Fruit fly (Drosophila melanogaster): Measurements from ENCODE around the gene Wnt10.

The Wnt10 gene

DNA sequence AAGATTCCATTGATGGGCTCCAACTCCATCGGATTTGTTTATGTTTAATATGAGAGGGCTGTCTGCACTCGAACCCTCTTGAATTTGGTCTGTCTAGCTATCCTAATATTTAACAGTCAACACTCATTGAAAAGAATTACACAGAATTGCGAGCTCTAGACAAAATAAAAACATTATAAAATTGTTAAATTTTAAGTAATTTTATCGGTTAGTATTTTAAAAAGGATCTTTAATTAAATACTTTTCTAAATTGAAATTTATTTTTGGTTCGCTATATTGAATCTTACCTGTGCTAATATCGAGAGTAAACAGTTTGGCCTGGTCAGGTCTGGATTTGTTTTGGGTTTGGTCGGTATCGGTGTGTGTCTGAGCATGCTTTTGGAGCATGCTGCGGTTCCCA lies 38.4 kb downstream of the Wnt10 start (continued):
- TF ChIP-seq Doc2 (GFP tag; IDR thresholded peaks at IDR 0.05) (no peak), grau (tag; optimal IDR thresholded peaks at IDR 0.05) (peak; percentile 96), seq (GFP tag; IDR thresholded peaks at IDR 0.05) (peak; percentile 54; the same call in 1 of the 2 replicates), psq (GFP tag; optimal IDR thresholded peaks at IDR 0.05) (no peak), unc-4 (GFP tag; IDR thresholded peaks at IDR 0.05; ENCODE audit: partially characterized antibody) (no peak), CG3407 (GFP tag; optimal IDR thresholded peaks at IDR 0.05) (peak; percentile 16), ATbp (GFP tag; optimal IDR thresholded peaks at IDR 0.05) (peak; percentile 52), CG15696 (tag; optimal IDR thresholded peaks at IDR 0.05) (peak; percentile 61), ase (GFP tag; IDR thresholded peaks at IDR 0.05) (no peak; the same call in 2 of the 3 replicates), CG1647 (GFP tag; optimal IDR thresholded peaks at IDR 0.05) (peak; percentile 15), stwl (tag; optimal IDR thresholded peaks at IDR 0.05) (no peak), HLH4C (GFP tag; IDR thresholded peaks at IDR 0.05; ENCODE audit: partially characterized antibody) (no peak), CG13123 (GFP tag; optimal IDR thresholded peaks at IDR 0.05) (no peak), CG2116 (GFP tag; optimal IDR thresholded peaks at IDR 0.05) (peak; percentile 9), CG10654 (GFP tag; optimal IDR thresholded peaks at IDR 0.05) (peak; percentile 44), dysf (GFP tag; IDR thresholded peaks at IDR 0.05) (peak; percentile 87), Atf6 (GFP tag; IDR thresholded peaks at IDR 0.05) (peak; percentile 76), wdn (GFP tag; IDR thresholded peaks at IDR 0.05) (peak; percentile 68), CG3163 (GFP tag; optimal IDR thresholded peaks at IDR 0.05) (no peak), ro (GFP tag; IDR thresholded peaks at IDR 0.05) (peak; percentile 74), fd3F (GFP tag; optimal IDR thresholded peaks at IDR 0.05) (peak; percentile 82), gt (GFP tag; IDR thresholded peaks at IDR 0.05) (0 out of 2 replicates have a peak, but pooled peaks have one; percentile 44), CG12659 (GFP tag; optimal IDR thresholded peaks at IDR 0.05) (peak; percentile 64), H2.0 (GFP tag; IDR thresholded peaks at IDR 0.05) (peak; percentile 74), CG7357 (GFP tag; IDR thresholded peaks at IDR 0.05) (peak; percentile 54; the same call in 1 of the 3 replicates), Ada2b (GFP tag; IDR thresholded peaks at IDR 0.05) (peak; percentile 88)

DNA sequence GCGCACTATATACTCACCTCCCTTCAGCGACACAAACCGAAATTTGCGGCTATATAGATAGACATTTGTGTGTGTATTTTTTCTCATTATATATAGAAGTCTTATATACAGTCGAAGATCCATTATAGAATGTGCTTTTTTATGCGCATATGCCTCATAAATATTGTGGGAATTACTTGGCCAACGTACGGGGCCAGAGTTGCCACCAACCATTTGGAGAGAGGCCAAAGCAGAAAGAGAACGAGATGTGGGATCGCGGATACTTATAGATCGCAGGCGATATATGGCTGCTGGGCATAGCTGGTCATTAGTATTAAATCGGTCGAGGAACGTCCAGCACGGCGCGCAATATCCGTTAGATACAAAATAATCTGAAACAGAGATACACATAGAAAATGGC lies 41.7 kb downstream of the Wnt10 start, which contains the start of gene CG5177:
CG5177 (plus strand) TSS at position 305 of the 400 bp plus-strand sequence.
- TF ChIP-seq Six4 (GFP tag; optimal IDR thresholded peaks at IDR 0.05) (no peak), Med (GFP tag) (peak; percentile 41), CG10543 (GFP tag; optimal IDR thresholded peaks at IDR 0.05) (peak; percentile 61), CG14710 (tag; optimal IDR thresholded peaks at IDR 0.05) (no peak), stwl (tag; optimal IDR thresholded peaks at IDR 0.05) (peak; percentile 27), fu2 (GFP tag; optimal IDR thresholded peaks at IDR 0.05) (no peak), ab (GFP tag; optimal IDR thresholded peaks at IDR 0.05) (no peak), CG12769 (tag; optimal IDR thresholded peaks at IDR 0.05) (peak; percentile 13), sens (GFP tag) (peak; percentile 52), repo (GFP tag; optimal IDR thresholded peaks at IDR 0.05) (no peak), Ets97D (GFP tag; optimal IDR thresholded peaks at IDR 0.05) (no peak), CG11723 (GFP tag; optimal IDR thresholded peaks at IDR 0.05) (no peak), sd (tag; optimal IDR thresholded peaks at IDR 0.05) (peak; percentile 79), cg (GFP tag; optimal IDR thresholded peaks at IDR 0.05) (peak; percentile 20), CG6791 (GFP tag; IDR thresholded peaks at IDR 0.05; ENCODE audit: partially characterized antibody) (no peak), CG13775 (GFP tag; optimal IDR thresholded peaks at IDR 0.05) (no peak), zen2 (GFP tag; IDR thresholded peaks at IDR 0.05; ENCODE audit: partially characterized antibody) (no peak), mam (GFP tag; optimal IDR thresholded peaks at IDR 0.05) (no peak), unpg (GFP tag; optimal IDR thresholded peaks at IDR 0.05) (no peak), sens-2 (GFP tag; IDR thresholded peaks at IDR 0.05) (no peak), zen (tag; optimal IDR thresholded peaks at IDR 0.05) (no peak), CG18619 (GFP tag; optimal IDR thresholded peaks at IDR 0.05) (no peak), CG3065 (GFP tag; optimal IDR thresholded peaks at IDR 0.05) (no peak), tin (GFP tag; optimal IDR thresholded peaks at IDR 0.05) (no peak)
